Fruit fly (Drosophila melanogaster) ovary, adult (tissue): ENCODE results near the gene CG2698.

Experiments
- CG17801 ChIP-seq: fragments of 200-800 bp; optimal IDR thresholded peaks from 2 replicates; lab custom pipeline; 2019; ENCODE audit warnings: missing biosample characterization, mild to moderate bottlenecking, missing genetic modification characterization, moderate library complexity; ENCODE audit not compliant: partially characterized antibody

Gene CG2698

DNA sequence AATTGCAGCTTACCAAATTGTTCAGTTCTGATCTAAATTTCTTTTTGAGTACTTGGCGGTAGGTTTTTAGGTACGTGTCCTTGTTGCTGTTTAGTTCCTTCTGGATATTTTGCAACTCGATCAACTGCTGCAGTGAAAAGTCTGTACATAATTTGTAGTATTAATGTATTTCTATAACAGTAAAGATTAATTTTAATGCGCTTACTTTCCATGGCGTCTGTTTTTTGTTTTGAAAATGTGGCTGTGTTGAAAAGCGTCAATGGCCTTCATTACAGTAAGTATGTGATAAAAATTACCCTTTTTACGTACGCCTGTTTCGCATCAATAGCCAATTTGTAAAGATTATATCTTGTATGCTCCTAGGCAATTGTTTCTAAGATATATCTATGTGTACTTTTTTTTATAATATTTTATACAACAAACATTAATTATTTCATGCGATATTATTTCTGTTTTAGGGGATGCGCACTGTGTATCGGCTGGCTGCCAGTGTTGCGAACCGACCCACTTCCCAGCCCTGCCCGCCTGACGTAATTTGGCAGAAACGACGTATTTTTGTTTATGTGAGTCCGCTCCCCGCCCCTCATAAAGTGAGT, at the start of gene CG2698, which contains the start of gene Kmn2:
CG2698 (plus strand) TSS at position 489 of the 596 bp plus-strand sequence.
Kmn2 (minus strand) TSS at position 236 of the 596 bp plus-strand sequence.
- TF ChIP-seq CG17801 (GFP tag; lab: Kevin White, UChicago): peak; percentile 90

dm6 chr3R:7953041-7953788, 48.1 kb upstream of the CG2698 start:
- TF ChIP-seq CG17801 (GFP tag; lab: Kevin White, UChicago): no peak

- no peak for TF ChIP-seq CG17801 (GFP tag; lab: Kevin White, UChicago)
These were observed 46.9 kb upstream of the CG2698 start for dm6 chr3R:7954477-7954876.

DNA sequence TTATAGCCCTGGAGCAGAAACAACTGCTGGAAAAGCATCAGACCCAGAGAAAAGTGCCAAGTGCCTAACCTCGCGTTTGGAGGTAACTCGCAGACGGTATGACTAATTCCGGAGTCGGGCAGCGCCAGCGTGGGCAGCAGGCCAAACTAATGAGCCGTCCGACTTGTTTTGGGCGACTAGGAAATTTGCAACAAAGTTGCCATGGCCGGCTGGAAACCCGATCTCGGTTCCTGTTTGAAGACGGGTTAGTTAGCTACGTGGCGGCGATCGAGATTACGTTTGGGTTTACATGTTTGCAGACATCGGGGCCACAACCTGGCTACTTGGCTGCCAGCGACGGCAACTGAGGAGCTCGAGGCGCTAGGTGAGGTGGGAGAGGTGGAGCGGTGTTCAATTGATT, 44.4 kb upstream of the CG2698 start:
- TF ChIP-seq CG17801 (GFP tag; lab: Kevin White, UChicago): no peak

DNA sequence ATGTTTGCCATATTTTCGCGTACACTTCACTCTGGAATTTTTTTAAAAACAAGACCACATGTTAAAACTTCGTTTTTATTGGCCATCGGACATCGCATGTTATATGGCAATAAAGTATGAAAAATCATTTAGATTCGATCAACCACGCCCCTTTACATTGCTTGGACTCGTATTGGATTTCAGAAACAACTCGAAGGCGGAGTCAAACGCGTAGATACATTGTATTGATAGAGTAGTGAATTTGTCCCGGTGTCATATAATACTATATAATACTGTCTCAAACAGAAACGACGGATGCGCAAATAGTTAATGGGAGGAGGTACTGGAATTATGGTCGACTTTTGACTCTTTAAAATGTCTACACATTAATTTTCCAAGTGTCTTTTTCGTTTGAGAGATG, 40.0 kb upstream of the CG2698 start:
- TF ChIP-seq CG17801 (GFP tag; lab: Kevin White, UChicago): no peak

DNA sequence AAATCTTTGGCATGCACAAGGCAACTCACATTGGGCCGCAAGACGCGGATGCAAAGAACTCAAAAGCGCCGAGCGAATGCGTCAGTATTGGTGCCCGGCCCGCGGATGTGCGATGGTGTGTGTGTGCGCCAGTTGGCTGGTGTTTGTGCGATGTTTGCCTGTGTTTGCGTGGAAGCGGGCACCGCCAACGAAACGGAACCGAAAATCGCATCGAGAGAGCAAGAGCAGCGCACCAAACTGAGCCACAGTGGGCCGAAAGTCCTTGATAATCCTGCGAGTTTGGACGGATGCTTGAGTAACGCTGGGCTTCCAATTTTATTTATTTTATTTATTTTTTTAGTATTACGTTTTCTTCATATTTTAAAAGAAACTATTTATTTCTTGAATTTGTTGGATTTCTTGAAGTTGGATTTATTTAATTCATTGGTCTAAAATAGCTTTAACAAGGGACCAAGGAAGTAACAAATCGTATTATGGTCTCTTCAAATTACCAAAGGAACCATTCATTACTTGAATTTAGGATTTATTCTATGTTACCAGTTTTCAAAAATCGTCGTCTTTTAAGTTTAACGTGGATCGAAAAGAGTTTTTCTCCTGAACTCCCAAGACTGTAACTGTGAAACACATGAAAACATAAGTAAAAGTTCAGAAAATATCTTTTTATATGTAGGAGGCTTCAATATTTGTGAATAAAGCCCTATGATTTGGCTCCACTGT, 38.4 kb upstream of the CG2698 start:
- no peak for TF ChIP-seq CG17801 (GFP tag; lab: Kevin White, UChicago)

- no peak for TF ChIP-seq CG17801 (GFP tag; lab: Kevin White, UChicago)
These were observed 37.7 kb upstream of the CG2698 start for dm6 chr3R:7963495-7964132.

DNA sequence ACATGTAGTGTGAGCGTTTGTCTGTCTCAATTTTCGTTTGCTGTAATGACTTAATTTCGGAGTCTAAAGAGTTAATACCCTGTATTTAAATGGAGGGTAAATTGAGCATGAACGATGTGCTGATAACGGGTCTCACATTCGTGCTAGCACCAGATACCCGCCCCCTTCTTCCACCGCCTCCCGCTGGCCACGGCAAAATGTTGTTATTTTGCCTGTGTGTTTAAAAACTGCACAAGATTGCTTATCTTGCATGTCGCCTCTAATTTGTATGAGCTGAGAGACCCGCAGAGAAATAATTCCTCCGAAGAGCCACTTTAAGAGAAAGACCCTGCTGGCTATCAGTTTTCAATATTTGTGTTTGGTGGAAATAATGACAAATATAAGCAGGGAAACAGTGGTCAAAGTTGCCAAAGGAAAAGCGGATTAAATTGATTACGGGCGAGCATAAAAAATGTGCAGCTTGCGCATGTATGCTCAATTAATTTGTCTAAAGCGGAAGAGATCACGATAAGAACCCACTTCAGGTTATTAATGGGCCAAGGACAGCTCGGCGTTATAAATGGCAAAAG, 36.5 kb upstream of the CG2698 start:
- no peak for TF ChIP-seq CG17801 (GFP tag; lab: Kevin White, UChicago)

DNA sequence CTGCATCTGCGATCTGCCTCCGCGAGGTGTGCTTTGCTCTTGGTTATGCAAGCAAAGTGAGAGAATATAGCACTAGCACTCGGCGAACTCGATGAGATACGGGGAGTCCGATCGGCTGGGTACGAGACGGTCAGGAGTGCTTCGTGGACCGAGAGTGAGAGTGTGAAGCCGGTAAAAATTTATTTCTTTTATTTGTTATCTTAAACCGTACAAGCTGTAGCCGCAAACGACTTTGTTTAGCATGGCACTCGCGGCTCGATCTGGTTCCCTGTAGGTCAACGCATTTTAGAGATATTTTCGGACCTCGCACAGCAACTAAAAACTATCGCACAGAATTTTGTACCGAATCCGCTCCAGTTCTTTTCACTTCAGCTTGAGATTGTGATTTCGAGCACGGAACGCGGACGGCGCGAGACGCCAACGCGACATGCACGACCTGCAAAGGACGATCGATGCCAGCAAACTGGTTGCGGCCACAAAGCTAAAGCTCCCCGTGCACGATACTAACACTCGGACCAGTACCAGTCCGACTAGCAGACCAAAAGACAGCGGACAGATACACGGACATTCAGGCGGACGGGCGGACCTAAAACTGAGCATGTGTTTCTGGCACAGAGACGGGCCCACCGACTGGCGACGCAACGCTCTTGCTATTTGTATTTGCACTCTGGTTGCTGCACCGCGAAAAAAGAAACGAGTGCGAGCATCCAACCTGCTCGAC, 34.7 kb upstream of the CG2698 start:
- TF ChIP-seq CG17801 (GFP tag; lab: Kevin White, UChicago): no peak

- no peak for TF ChIP-seq CG17801 (GFP tag; lab: Kevin White, UChicago)
These were observed 34.0 kb upstream of the CG2698 start, which contains the start of gene dsx for dm6 chr3R:7967347-7967746. dsx (minus strand) TSS chr3R:7967408.

- peak; percentile 18 for TF ChIP-seq CG17801 (GFP tag; lab: Kevin White, UChicago)
These were observed 33.6 kb upstream of the CG2698 start for dm6 chr3R:7967801-7968200.

- no peak for TF ChIP-seq CG17801 (GFP tag; lab: Kevin White, UChicago)
These were observed 32.2 kb upstream of the CG2698 start for dm6 chr3R:7968958-7969701.

dm6 chr3R:7969702-7970175, 31.6 kb upstream of the CG2698 start:
- no peak for TF ChIP-seq CG17801 (GFP tag; lab: Kevin White, UChicago)
